Worm (Caenorhabditis elegans): Measurements from ENCODE around the gene VB0395L.1.
A peak's percentile ranks its signal among the peaks of the same experiment; 100 is the strongest.

VB0395L.1 gene

ce11 chrX:15983288-15983687 is 33.5 kb downstream of the VB0395L.1 start (continued):
- peak; percentile 85 for TF ChIP-seq hmg-1.1 (GFP tag; IDR thresholded peaks at IDR 0.05)
- peak; percentile 81 for TF ChIP-seq aha-1 (tag)
- TF ChIP-seq F37D6.2 (tag; optimal IDR thresholded peaks at IDR 0.05), result peak; percentile 86
- no peak for TF ChIP-seq mdt-29 (GFP tag; IDR thresholded peaks at IDR 0.05)
- TF ChIP-seq zip-2 (tag; optimal IDR thresholded peaks at IDR 0.05), result peak; percentile 73
- TF ChIP-seq aly-2 (tag; optimal IDR thresholded peaks at IDR 0.05), result no peak
- peak; percentile 33 for TF ChIP-seq nhr-28 (tag; optimal IDR thresholded peaks at IDR 0.05)

- TF ChIP-seq daf-19 (GFP tag; conservative IDR thresholded peaks at IDR 0.05), result no peak
- TF ChIP-seq Y105C5A.15 (GFP tag; IDR thresholded peaks at IDR 0.05), result no peak
- TF ChIP-seq ceh-82 (tag; optimal IDR thresholded peaks at IDR 0.05), result no peak
- TF ChIP-seq daf-12 (tag; optimal IDR thresholded peaks at IDR 0.05), result no peak
- TF ChIP-seq Y75B8A.6 (GFP tag; IDR thresholded peaks at IDR 0.05), result no peak
- TF ChIP-seq ceh-28 (tag; optimal IDR thresholded peaks at IDR 0.05), result no peak
- TF ChIP-seq ceh-20 (GFP tag; IDR thresholded peaks at IDR 0.05), result no peak
- no peak for TF ChIP-seq lir-3 (tag; optimal IDR thresholded peaks at IDR 0.05)
- no peak for TF ChIP-seq mxl-2 (GFP tag; conservative IDR thresholded peaks at IDR 0.05)
- no peak for TF ChIP-seq unc-130 (GFP tag; optimal IDR thresholded peaks at IDR 0.05)
- no peak for TF ChIP-seq sdz-12 (GFP tag; optimal IDR thresholded peaks at IDR 0.05)
- no peak for TF ChIP-seq hlh-11 (tag; optimal IDR thresholded peaks at IDR 0.05)
- no peak for TF ChIP-seq lin-15B (tag; optimal IDR thresholded peaks at IDR 0.05)
- TF ChIP-seq pha-4 (GFP tag; IDR thresholded peaks at IDR 0.05), result no peak
- no peak for TF ChIP-seq pha-4 (tag; optimal IDR thresholded peaks at IDR 0.05)
- no peak for TF ChIP-seq mxl-3 (GFP tag; optimal IDR thresholded peaks at IDR 0.05)
- no peak for TF ChIP-seq nhr-77 (tag; optimal IDR thresholded peaks at IDR 0.05)
- TF ChIP-seq aly-2 (tag; optimal IDR thresholded peaks at IDR 0.05), result no peak
- TF ChIP-seq egl-43 (GFP tag; IDR thresholded peaks at IDR 0.05), result no peak
- no peak for TF ChIP-seq set-16 (GFP tag; IDR thresholded peaks at IDR 0.05)
Observed at ce11 chrX:15982630-15983029, 34.2 kb downstream of the VB0395L.1 start, which contains the start of gene C09G1.2. TSS of gene C09G1.2 (minus strand) at chrX:15982730.
